Fruit fly (Drosophila melanogaster): ENCODE results near the gene ex.

Gene ex

dm6 chr2L:472073-472590 is 41.1 kb downstream of the ex start, which contains the start of gene CG4297 (continued):
- TF ChIP-seq CG14050 (GFP tag; IDR thresholded peaks at IDR 0.05) (no peak), CG13296 (GFP tag; optimal IDR thresholded peaks at IDR 0.05) (peak; percentile 94), btn (GFP tag; optimal IDR thresholded peaks at IDR 0.05) (peak; percentile 83), CG3995 (GFP tag; optimal IDR thresholded peaks at IDR 0.05) (peak; percentile 54), nmo (GFP tag; optimal IDR thresholded peaks at IDR 0.05) (peak; percentile 92), sd (tag; optimal IDR thresholded peaks at IDR 0.05) (peak; percentile 91), MTF-1 (GFP tag; optimal IDR thresholded peaks at IDR 0.05; ENCODE audit: borderline replicate concordance) (peak; percentile 88), eyg (GFP tag; optimal IDR thresholded peaks at IDR 0.05) (peak; percentile 91), Gsc (GFP tag; IDR thresholded peaks at IDR 0.05) (no peak), MBD-R2 (GFP tag; IDR thresholded peaks at IDR 0.05) (no peak), HLH54F (GFP tag; optimal IDR thresholded peaks at IDR 0.05) (peak; percentile 93), NFAT (GFP tag; IDR thresholded peaks at IDR 0.05) (no peak), amos (GFP tag; IDR thresholded peaks at IDR 0.05; ENCODE audit: partially characterized antibody) (no peak), Myb (GFP tag; optimal IDR thresholded peaks at IDR 0.05) (peak; percentile 82), scrt (GFP tag; optimal IDR thresholded peaks at IDR 0.05) (peak; percentile 99), zfh2 (GFP tag; optimal IDR thresholded peaks at IDR 0.05) (peak; percentile 94), corto (GFP tag; optimal IDR thresholded peaks at IDR 0.05) (peak; percentile 45), CG13624 (GFP tag; optimal IDR thresholded peaks at IDR 0.05) (peak; percentile 96), Dref (GFP tag; IDR thresholded peaks at IDR 0.05) (no peak), seq (GFP tag; IDR thresholded peaks at IDR 0.05) (no peak), bbx (GFP tag; IDR thresholded peaks at IDR 0.05; ENCODE audit: partially characterized antibody) (no peak), CG6813 (GFP tag; optimal IDR thresholded peaks at IDR 0.05) (peak; percentile 92), Dp (GFP tag; optimal IDR thresholded peaks at IDR 0.05) (no peak), CG3726 (GFP tag; IDR thresholded peaks at IDR 0.05) (no peak), CG12236 (GFP tag; optimal IDR thresholded peaks at IDR 0.05) (peak; percentile 85), gcm (GFP tag; optimal IDR thresholded peaks at IDR 0.05) (peak; percentile 89), CG12219 (GFP tag; optimal IDR thresholded peaks at IDR 0.05) (peak; percentile 93), CG11723 (GFP tag; optimal IDR thresholded peaks at IDR 0.05) (peak; percentile 82), CG12299 (tag; optimal IDR thresholded peaks at IDR 0.05) (peak; percentile 90), CG11504 (tag; optimal IDR thresholded peaks at IDR 0.05) (peak; percentile 93), Sry-δ (GFP tag; optimal IDR thresholded peaks at IDR 0.05) (peak; percentile 59), Nf-YB (GFP tag; optimal IDR thresholded peaks at IDR 0.05) (peak; percentile 62), CG13123 (GFP tag; optimal IDR thresholded peaks at IDR 0.05) (peak; percentile 76), CG5953 (GFP tag; IDR thresholded peaks at IDR 0.05) (no peak), HLHmδ (GFP tag; optimal IDR thresholded peaks at IDR 0.05) (peak; percentile 4), CG17912 (GFP tag; optimal IDR thresholded peaks at IDR 0.05) (peak; percentile 10), ab (GFP tag; optimal IDR thresholded peaks at IDR 0.05) (peak; percentile 81), Six4 (GFP tag; optimal IDR thresholded peaks at IDR 0.05) (peak; percentile 94), CG13894 (tag; optimal IDR thresholded peaks at IDR 0.05) (peak; percentile 86), CG8944 (GFP tag; optimal IDR thresholded peaks at IDR 0.05) (peak; percentile 91), Mes4 (GFP tag; optimal IDR thresholded peaks at IDR 0.05) (peak; percentile 85), Mrtf (GFP tag; IDR thresholded peaks at IDR 0.05) (no peak), CG12104 (GFP tag; optimal IDR thresholded peaks at IDR 0.05) (peak; percentile 79), CG17359 (tag; optimal IDR thresholded peaks at IDR 0.05) (peak; percentile 95), Xbp1 (GFP tag; optimal IDR thresholded peaks at IDR 0.05) (peak; percentile 94), vvl (GFP tag; IDR thresholded peaks at IDR 0.05) (no peak), ase (GFP tag; IDR thresholded peaks at IDR 0.05) (no peak), unc-4 (GFP tag; IDR thresholded peaks at IDR 0.05; ENCODE audit: partially characterized antibody) (no peak), Trl (optimal IDR thresholded peaks at IDR 0.05) (peak; percentile 78 to 94), Trl (GFP tag; optimal IDR thresholded peaks at IDR 0.05) (peak; percentile 96), CG12659 (GFP tag; optimal IDR thresholded peaks at IDR 0.05) (peak; percentile 95)
